Worm (Caenorhabditis elegans) whole organism, late embryonic: ENCODE results near the gene spp-10.

Experiments
- dve-1 ChIP-seq: sonication (generic microtip); optimal IDR thresholded peaks from 2 replicates; lab custom pipeline; 2017; ENCODE audit warnings: antibody characterized with exemption, mild to moderate bottlenecking, missing genetic modification characterization, missing compliant biosample characterization
- hlh-13 ChIP-seq: fragments of 200-800 bp; sonication (Bioruptor generic); optimal IDR thresholded peaks from 2 replicates; lab custom pipeline; 2018; ENCODE audit warnings: mild to moderate bottlenecking, missing genetic modification characterization, missing compliant biosample characterization

DNA sequence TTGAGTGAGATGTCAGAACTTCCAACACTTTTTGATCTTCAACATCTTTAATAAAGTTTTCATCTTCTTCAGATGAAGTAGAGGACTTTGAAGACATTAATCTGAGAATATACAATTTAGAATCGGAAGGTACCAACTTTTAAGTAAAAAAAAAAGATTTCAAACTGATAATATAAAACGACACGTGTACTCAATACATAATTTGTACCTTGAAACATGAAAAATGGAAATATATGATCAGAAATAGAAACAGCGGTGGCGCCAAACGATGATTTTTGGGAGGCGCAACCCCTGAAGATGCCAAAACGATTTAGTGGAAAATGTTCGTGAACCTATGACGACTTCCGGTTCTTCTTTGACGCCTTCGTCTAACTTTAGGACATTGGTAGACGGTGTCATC is 4.5 kb upstream of the spp-10 start, which contains the start of gene oat-1:
- no peak for TF ChIP-seq dve-1 (tag; lab: Kevin White, UChicago)
- TF ChIP-seq hlh-13 (GFP tag; lab: Kevin White, UChicago), result no peak
